Fruit fly (Drosophila melanogaster): ENCODE results near the gene tctn.

Gene tctn

dm6 chr2L:6098479-6099269, 31.8 kb downstream of the tctn start, which contains the start of gene CG9175 (continued):
- no peak for TF ChIP-seq bowl (GFP tag; IDR thresholded peaks at IDR 0.05)
- peak; percentile 57 for TF ChIP-seq CG9797 (GFP tag; optimal IDR thresholded peaks at IDR 0.05)
- TF ChIP-seq CG15601 (tag; optimal IDR thresholded peaks at IDR 0.05): peak; percentile 61
- no peak for TF ChIP-seq Dip2 (GFP tag; IDR thresholded peaks at IDR 0.05)
- peak; percentile 81 for TF ChIP-seq CG15514 (GFP tag; optimal IDR thresholded peaks at IDR 0.05)
- TF ChIP-seq ATbp (GFP tag; optimal IDR thresholded peaks at IDR 0.05): no peak
- TF ChIP-seq ken (GFP tag; IDR thresholded peaks at IDR 0.05): 0 out of 3 replicates have a peak, but pooled peaks have one; percentile 24
- TF ChIP-seq CG9609 (GFP tag; optimal IDR thresholded peaks at IDR 0.05): no peak
- TF ChIP-seq nerfin-1 (tag; optimal IDR thresholded peaks at IDR 0.05): peak; percentile 37
- TF ChIP-seq CkIIα-i1 (GFP tag; IDR thresholded peaks at IDR 0.05): no peak
- TF ChIP-seq D19A (tag; optimal IDR thresholded peaks at IDR 0.05): no peak
- no peak for TF ChIP-seq CG8478 (optimal IDR thresholded peaks at IDR 0.05)
- no peak for TF ChIP-seq CG6813 (GFP tag; optimal IDR thresholded peaks at IDR 0.05)
- TF ChIP-seq CG4707 (GFP tag; optimal IDR thresholded peaks at IDR 0.05): no peak
- no peak for TF ChIP-seq Poxn (GFP tag; IDR thresholded peaks at IDR 0.05)
- TF ChIP-seq CG12769 (tag; optimal IDR thresholded peaks at IDR 0.05): no peak
- TF ChIP-seq ftz-f1 (GFP tag; optimal IDR thresholded peaks at IDR 0.05): peak; percentile 5
- TF ChIP-seq CG14710 (tag; optimal IDR thresholded peaks at IDR 0.05): peak; percentile 76
- TF ChIP-seq CG11560 (tag; IDR thresholded peaks at IDR 0.05): no peak
- TF ChIP-seq CG1647 (GFP tag; optimal IDR thresholded peaks at IDR 0.05): peak; percentile 13
- TF ChIP-seq kay (GFP tag; optimal IDR thresholded peaks at IDR 0.05): no peak
- TF ChIP-seq h (optimal IDR thresholded peaks at IDR 0.05): no peak
- no peak for TF ChIP-seq Ssrp (tag; optimal IDR thresholded peaks at IDR 0.05)
- TF ChIP-seq sna (GFP tag; IDR thresholded peaks at IDR 0.05; ENCODE audit: partially characterized antibody): peak; percentile 96
- no peak for TF ChIP-seq CG31441 (GFP tag; IDR thresholded peaks at IDR 0.05)
- TF ChIP-seq CG10267 (tag; optimal IDR thresholded peaks at IDR 0.05): peak; percentile 59
- no peak for TF ChIP-seq CG7987 (GFP tag; optimal IDR thresholded peaks at IDR 0.05)
- no peak for TF ChIP-seq CG16779 (GFP tag; IDR thresholded peaks at IDR 0.05)
- TF ChIP-seq CG8089 (GFP tag; optimal IDR thresholded peaks at IDR 0.05): no peak
- peak; percentile 83 for TF ChIP-seq gro (GFP tag; optimal IDR thresholded peaks at IDR 0.05)
- TF ChIP-seq corto (GFP tag; optimal IDR thresholded peaks at IDR 0.05): no peak
- TF ChIP-seq CG43689 (GFP tag; IDR thresholded peaks at IDR 0.05): no peak
- TF ChIP-seq inv (GFP tag; IDR thresholded peaks at IDR 0.05; ENCODE audit: partially characterized antibody): peak; percentile 94
- no peak for TF ChIP-seq CG13296 (GFP tag; optimal IDR thresholded peaks at IDR 0.05)
- TF ChIP-seq sima (GFP tag; optimal IDR thresholded peaks at IDR 0.05): no peak
- TF ChIP-seq nau (GFP tag; optimal IDR thresholded peaks at IDR 0.05): peak; percentile 17
- peak; percentile 38 for TF ChIP-seq CG9727 (GFP tag; optimal IDR thresholded peaks at IDR 0.05)
- TF ChIP-seq tio (GFP tag; optimal IDR thresholded peaks at IDR 0.05): no peak
- no peak for TF ChIP-seq sens-2 (GFP tag; IDR thresholded peaks at IDR 0.05)
- no peak for TF ChIP-seq repo (GFP tag; optimal IDR thresholded peaks at IDR 0.05)
- peak; percentile 100 for TF ChIP-seq CG18011 (GFP tag; optimal IDR thresholded peaks at IDR 0.05)
- no peak for TF ChIP-seq CG4360 (GFP tag; IDR thresholded peaks at IDR 0.05)
- peak; percentile 39; the same call in 1 of the 2 replicates for TF ChIP-seq Ptx1 (GFP tag; IDR thresholded peaks at IDR 0.05)
- TF ChIP-seq MTF-1 (GFP tag; optimal IDR thresholded peaks at IDR 0.05; ENCODE audit: borderline replicate concordance): peak; percentile 21
- TF ChIP-seq Ada2b (GFP tag; IDR thresholded peaks at IDR 0.05): no peak
- TF ChIP-seq YL-1 (GFP tag; optimal IDR thresholded peaks at IDR 0.05): peak; percentile 94
- no peak for TF ChIP-seq org-1 (GFP tag; optimal IDR thresholded peaks at IDR 0.05)
- TF ChIP-seq Fer3 (tag; optimal IDR thresholded peaks at IDR 0.05): no peak
- peak; percentile 75 for TF ChIP-seq CG13894 (tag; optimal IDR thresholded peaks at IDR 0.05)
- TF ChIP-seq abd-A (tag; optimal IDR thresholded peaks at IDR 0.05): peak; percentile 62

Measured in whole organism, embryonic.